Worm (Caenorhabditis elegans) whole organism, L2 larva: ENCODE results near the gene B0334.10.

Source experiments
- C34F6.9 ChIP-seq: fragments of 150-350 bp; optimal IDR thresholded peaks from 2 replicates; lab custom pipeline; 2014; ENCODE audit warnings: missing biosample characterization, missing genetic modification characterization
- alr-1 ChIP-seq: fragments of 150-350 bp; optimal IDR thresholded peaks from 2 replicates; lab custom pipeline; 2014; ENCODE audit warnings: missing biosample characterization, missing genetic modification characterization
- aly-2 ChIP-seq: fragments of 150-350 bp; optimal IDR thresholded peaks from 2 replicates; lab custom pipeline; 2014; ENCODE audit warnings: missing biosample characterization, missing genetic modification characterization
- ama-1 ChIP-seq: fragments of 150-350 bp; optimal IDR thresholded peaks from 2 replicates; lab custom pipeline; 2018; ENCODE audit warnings: inconsistent platforms
- blmp-1 ChIP-seq: sonication (generic microtip); optimal IDR thresholded peaks from 2 replicates; lab custom pipeline; 2017; ENCODE audit warnings: missing genetic modification characterization, mild to moderate bottlenecking, missing compliant biosample characterization, antibody characterized with exemption, moderate library complexity; ENCODE audit not compliant: insufficient read depth
- crh-2 ChIP-seq: sonication (generic microtip); optimal IDR thresholded peaks from 2 replicates; lab custom pipeline; 2017; ENCODE audit warnings: missing biosample characterization, missing genetic modification characterization
- dmd-4 ChIP-seq: sonication (generic microtip); optimal IDR thresholded peaks from 2 replicates; lab custom pipeline; 2017; ENCODE audit warnings: missing biosample characterization, missing genetic modification characterization
- elt-1 ChIP-seq: fragments of 150-350 bp; optimal IDR thresholded peaks from 2 replicates; lab custom pipeline; 2014; ENCODE audit warnings: missing biosample characterization, missing genetic modification characterization
- fos-1 ChIP-seq: fragments of 150-350 bp; optimal IDR thresholded peaks from 2 replicates; lab custom pipeline; 2014; ENCODE audit warnings: missing biosample characterization, missing genetic modification characterization
- gmeb-1 ChIP-seq: fragments of 150-350 bp; optimal IDR thresholded peaks from 2 replicates; lab custom pipeline; 2014; ENCODE audit warnings: missing biosample characterization, missing genetic modification characterization
- lin-11 ChIP-seq: fragments of 150-350 bp; sonication (generic microtip); optimal IDR thresholded peaks from 2 replicates; lab custom pipeline; 2014; ENCODE audit warnings: missing biosample characterization, missing genetic modification characterization, inconsistent platforms, mixed read lengths
- lin-13 ChIP-seq: fragments of 150-350 bp; optimal IDR thresholded peaks from 2 replicates; lab custom pipeline; 2014; ENCODE audit warnings: missing biosample characterization, missing genetic modification reagents, missing genetic modification characterization
- lin-39 ChIP-seq: fragments of 150-350 bp; optimal IDR thresholded peaks from 2 replicates; lab custom pipeline; 2014; ENCODE audit warnings: missing biosample characterization, missing genetic modification reagents, missing genetic modification characterization
- lsy-2 ChIP-seq, 2 experiments: fragments of 150-350 bp in 1 of 2; sonication (generic microtip) in 1 of 2; optimal IDR thresholded peaks; 2 replicates each; lab custom pipeline; 2014 to 2017; ENCODE audit warnings: missing biosample characterization in 2 of 2, missing genetic modification characterization in 2 of 2
- mab-5 ChIP-seq: fragments of 150-350 bp; optimal IDR thresholded peaks from 2 replicates; lab custom pipeline; 2014; ENCODE audit warnings: missing biosample characterization, missing genetic modification characterization
- mbf-1 ChIP-seq: sonication (generic microtip); optimal IDR thresholded peaks from 2 replicates; lab custom pipeline; 2017; ENCODE audit warnings: missing biosample characterization, missing genetic modification characterization
- mdl-1 ChIP-seq, 2 experiments: fragments of 150-350 bp in 1 of 2; sonication (generic microtip) in 1 of 2; optimal IDR thresholded peaks; 2 replicates each; lab custom pipeline; 2017; ENCODE audit warnings: missing biosample characterization in 2 of 2, missing genetic modification characterization in 2 of 2
- nhr-10 ChIP-seq: sonication (generic microtip); optimal IDR thresholded peaks from 2 replicates; lab custom pipeline; 2017; ENCODE audit warnings: missing biosample characterization, missing genetic modification characterization
- nhr-12 ChIP-seq: fragments of 150-350 bp; optimal IDR thresholded peaks from 2 replicates; lab custom pipeline; 2014; ENCODE audit warnings: missing biosample characterization, missing genetic modification characterization
- nhr-129 ChIP-seq: fragments of 150-350 bp; optimal IDR thresholded peaks from 2 replicates; lab custom pipeline; 2014; ENCODE audit warnings: missing biosample characterization, missing genetic modification characterization
- nhr-21 ChIP-seq: fragments of 150-350 bp; optimal IDR thresholded peaks from 2 replicates; lab custom pipeline; 2014; ENCODE audit warnings: missing biosample characterization, missing genetic modification characterization
- nhr-23 ChIP-seq: fragments of 150-350 bp; optimal IDR thresholded peaks from 2 replicates; lab custom pipeline; 2014; ENCODE audit warnings: missing biosample characterization, missing genetic modification reagents, missing genetic modification characterization
- nhr-237 ChIP-seq: fragments of 150-350 bp; optimal IDR thresholded peaks from 2 replicates; lab custom pipeline; 2014; ENCODE audit warnings: missing biosample characterization, missing genetic modification characterization
- nhr-6 ChIP-seq: fragments of 150-350 bp; optimal IDR thresholded peaks from 2 replicates; lab custom pipeline; 2014; ENCODE audit warnings: missing biosample characterization, missing genetic modification characterization
- nhr-77 ChIP-seq: fragments of 150-350 bp; optimal IDR thresholded peaks from 2 replicates; lab custom pipeline; 2014; ENCODE audit warnings: missing biosample characterization, missing genetic modification characterization
- peb-1 ChIP-seq: fragments of 150-350 bp; optimal IDR thresholded peaks from 2 replicates; lab custom pipeline; 2014; ENCODE audit warnings: missing biosample characterization, missing genetic modification characterization
- sem-4 ChIP-seq: fragments of 150-350 bp; optimal IDR thresholded peaks from 2 replicates; lab custom pipeline; 2014; ENCODE audit warnings: missing biosample characterization, missing genetic modification reagents, missing genetic modification characterization
- skn-1 ChIP-seq: sonication (generic microtip); optimal IDR thresholded peaks from 2 replicates; lab custom pipeline; 2017; ENCODE audit warnings: missing biosample characterization, missing genetic modification characterization
- sma-3 ChIP-seq: sonication (generic microtip); optimal IDR thresholded peaks from 2 replicates; lab custom pipeline; 2016; ENCODE audit warnings: missing genetic modification reagents, missing genetic modification characterization, missing compliant biosample characterization
- unc-39 ChIP-seq: fragments of 150-350 bp; optimal IDR thresholded peaks from 2 replicates; lab custom pipeline; 2014; ENCODE audit warnings: missing biosample characterization, missing genetic modification characterization
- unc-55 ChIP-seq: fragments of 150-350 bp; sonication (generic microtip); optimal IDR thresholded peaks from 3 replicates; lab custom pipeline; 2014; ENCODE audit warnings: missing biosample characterization, missing genetic modification reagents, missing genetic modification characterization
- unc-62 ChIP-seq: fragments of 150-350 bp; optimal IDR thresholded peaks from 2 replicates; lab custom pipeline; 2014; ENCODE audit warnings: missing biosample characterization, missing genetic modification reagents, missing genetic modification characterization
- zag-1 ChIP-seq: fragments of 150-350 bp; optimal IDR thresholded peaks from 2 replicates; lab custom pipeline; 2014; ENCODE audit warnings: missing biosample characterization, missing genetic modification characterization
- ztf-1 ChIP-seq: fragments of 200-800 bp; sonication (Bioruptor generic); conservative IDR thresholded peaks from 2 replicates; pipeline ENCODE4 v1.3.6; 2022; ENCODE audit warnings: missing genetic modification characterization, missing compliant biosample characterization
- ztf-11 ChIP-seq: sonication (generic microtip); optimal IDR thresholded peaks from 2 replicates; lab custom pipeline; 2017; ENCODE audit warnings: missing biosample characterization, missing genetic modification characterization

Gene B0334.10

DNA sequence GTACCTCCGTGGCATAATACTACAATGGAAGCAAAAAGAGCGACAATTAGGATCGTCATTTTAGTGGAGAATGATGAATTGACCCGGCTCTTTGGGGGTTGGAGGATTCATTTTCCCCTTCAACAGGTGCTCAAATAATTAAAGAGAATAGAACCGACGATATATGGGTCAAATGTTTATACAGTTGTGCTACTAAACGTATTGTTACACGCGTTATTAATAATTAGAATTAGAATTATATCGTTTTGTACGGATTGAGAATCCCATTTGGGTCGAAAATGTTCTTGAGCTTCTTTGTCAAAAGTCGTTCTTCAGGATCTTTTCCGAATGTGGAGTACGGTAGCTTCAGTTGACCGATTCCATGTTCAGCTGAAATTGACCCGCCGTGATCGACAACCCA, 20.5 kb downstream of the B0334.10 start, which contains the start of gene Y62F5A.9:
Gene Y62F5A.9, minus strand, starts transcription at position 101 of the 400 bp plus-strand sequence.
- TF ChIP-seq lin-13 (no peak), nhr-77 (tag; lab: Kevin White, UChicago) (no peak), ztf-11 (tag; lab: Kevin White, UChicago) (no peak), gmeb-1 (tag; lab: Kevin White, UChicago) (no peak), nhr-10 (tag; lab: Kevin White, UChicago) (no peak), aly-2 (tag; lab: Kevin White, UChicago) (no peak), ama-1 (no peak), nhr-21 (no peak), mbf-1 (no peak)

DNA sequence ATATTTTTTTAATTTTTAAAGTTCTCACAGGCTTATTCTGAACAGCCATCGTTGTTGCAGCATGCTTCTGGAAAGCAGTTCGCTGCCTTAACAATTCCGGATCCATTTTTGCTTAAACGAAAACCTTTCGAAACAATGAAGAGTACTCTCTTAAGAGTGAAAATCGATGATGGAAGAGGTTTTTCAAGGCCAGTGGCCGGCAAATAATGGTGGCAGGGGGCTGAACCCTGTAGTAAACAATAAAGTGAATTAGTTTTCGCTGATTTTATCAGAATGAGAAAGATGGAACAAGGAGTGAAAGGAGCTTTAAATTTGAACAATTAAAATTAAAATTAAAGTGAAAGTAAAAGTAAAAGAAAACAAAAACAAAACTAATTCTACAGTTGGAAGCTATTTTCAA, 24.1 kb downstream of the B0334.10 start, which contains the start of gene gtf-2E2:
Gene gtf-2E2, minus strand, starts transcription at position 111 of the 400 bp plus-strand sequence.
- TF ChIP-seq sem-4: no peak
- TF ChIP-seq nhr-237 (tag; lab: Kevin White, UChicago): no peak
- TF ChIP-seq C34F6.9 (tag; lab: Kevin White, UChicago): peak; percentile 66
- TF ChIP-seq mdl-1 (tag; optimal IDR thresholded peaks at IDR 0.05; lab: Kevin White, UChicago): no peak
- TF ChIP-seq ztf-1 (GFP tag; lab: Robert Waterston, UW): no peak
- peak in 1 of 2 experiments; percentile 39 for TF ChIP-seq lsy-2 (tag; optimal IDR thresholded peaks at IDR 0.05; lab: Kevin White, UChicago)
- TF ChIP-seq unc-62: no peak
- TF ChIP-seq unc-55 (GFP tag; lab: Kevin White, UChicago): peak; percentile 33
- peak; percentile 8 for TF ChIP-seq fos-1 (tag; lab: Kevin White, UChicago)
- no peak for TF ChIP-seq skn-1 (tag; lab: Kevin White, UChicago)
- peak; percentile 11 for TF ChIP-seq ama-1
- TF ChIP-seq lin-13: no peak
- TF ChIP-seq unc-39 (tag; lab: Kevin White, UChicago): no peak
- TF ChIP-seq nhr-6 (tag; lab: Kevin White, UChicago): no peak
- TF ChIP-seq crh-2: peak; percentile 25
- peak; percentile 20 for TF ChIP-seq nhr-129
- TF ChIP-seq sma-3: no peak

DNA sequence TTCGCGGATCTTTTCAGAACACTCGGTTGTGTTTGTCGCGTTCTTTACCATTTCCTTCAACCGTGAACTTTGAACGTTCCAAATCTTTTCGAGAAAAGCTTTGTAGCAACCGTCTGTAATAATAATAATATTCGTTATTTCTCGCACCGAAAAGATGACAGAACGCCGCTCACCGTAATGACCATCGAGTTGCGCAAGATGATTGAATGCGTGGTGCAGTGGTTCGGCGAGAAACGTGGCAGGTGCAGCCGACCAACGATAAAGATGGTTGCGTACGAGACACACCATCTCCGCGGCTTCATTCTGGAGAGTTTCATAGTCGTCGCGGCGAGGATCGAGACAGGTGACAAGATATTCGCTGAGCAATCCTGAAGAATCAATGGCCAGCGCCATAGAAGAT, 24.7 kb downstream of the B0334.10 start:
- TF ChIP-seq sem-4 (no peak), elt-1 (tag; lab: Kevin White, UChicago) (no peak), nhr-10 (tag; lab: Kevin White, UChicago) (no peak), nhr-12 (tag; lab: Kevin White, UChicago) (no peak), dmd-4 (tag; lab: Kevin White, UChicago) (no peak), lin-39 (no peak), zag-1 (tag; lab: Kevin White, UChicago) (no peak), nhr-21 (no peak), unc-62 (no peak), mab-5 (tag; lab: Kevin White, UChicago) (no peak), aly-2 (tag; lab: Kevin White, UChicago) (no peak), mbf-1 (no peak), skn-1 (tag; lab: Kevin White, UChicago) (no peak), alr-1 (no peak), gmeb-1 (tag; lab: Kevin White, UChicago) (no peak), nhr-6 (tag; lab: Kevin White, UChicago) (no peak), peb-1 (tag; lab: Kevin White, UChicago) (no peak)

ce11 chrII:11544714-11545113, 26.4 kb downstream of the B0334.10 start, which contains the start of gene F54D5.9:
TSS of gene F54D5.9 (minus strand) at chrII:11544828.
- TF ChIP-seq lin-13 (no peak), nhr-23 (tag; lab: Kevin White, UChicago) (no peak), unc-39 (tag; lab: Kevin White, UChicago) (no peak), fos-1 (tag; lab: Kevin White, UChicago) (no peak), lsy-2 (tag; optimal IDR thresholded peaks at IDR 0.05; lab: Kevin White, UChicago) (no peak), ztf-1 (GFP tag; lab: Robert Waterston, UW) (no peak), crh-2 (no peak), elt-1 (tag; lab: Kevin White, UChicago) (no peak), blmp-1 (tag; lab: Kevin White, UChicago) (no peak), lin-11 (tag; lab: Kevin White, UChicago) (no peak), aly-2 (tag; lab: Kevin White, UChicago) (no peak), dmd-4 (tag; lab: Kevin White, UChicago) (no peak)
